Fruit fly (Drosophila melanogaster): ENCODE data around the gene Arl8.

dm6 chr3R:8140628-8141372, 14.4 kb downstream of the Arl8 start:
- TF ChIP-seq insv (optimal IDR thresholded peaks at IDR 0.05) (no peak), psq (optimal IDR thresholded peaks at IDR 0.05) (no peak), Myc (optimal IDR thresholded peaks at IDR 0.05) (no peak), ttk (optimal IDR thresholded peaks at IDR 0.05) (no peak), Sin3A (optimal IDR thresholded peaks at IDR 0.05) (no peak), h (optimal IDR thresholded peaks at IDR 0.05) (no peak)

Data from Kc167 (cell line).